Fruit fly (Drosophila melanogaster) S2 (cell line): ENCODE data around the gene mor.
A peak's percentile ranks its signal among the peaks of the same experiment; 100 is the strongest.

Source experiments
- CG8478 ChIP-seq: fragments of >200 bp; optimal IDR thresholded peaks from 2 replicates; lab custom pipeline; 2018
- CTCF ChIP-seq, 2 experiments: fragments of >200 bp; optimal IDR thresholded peaks; 2 replicates each; lab custom pipeline; 2018

Gene mor

DNA sequence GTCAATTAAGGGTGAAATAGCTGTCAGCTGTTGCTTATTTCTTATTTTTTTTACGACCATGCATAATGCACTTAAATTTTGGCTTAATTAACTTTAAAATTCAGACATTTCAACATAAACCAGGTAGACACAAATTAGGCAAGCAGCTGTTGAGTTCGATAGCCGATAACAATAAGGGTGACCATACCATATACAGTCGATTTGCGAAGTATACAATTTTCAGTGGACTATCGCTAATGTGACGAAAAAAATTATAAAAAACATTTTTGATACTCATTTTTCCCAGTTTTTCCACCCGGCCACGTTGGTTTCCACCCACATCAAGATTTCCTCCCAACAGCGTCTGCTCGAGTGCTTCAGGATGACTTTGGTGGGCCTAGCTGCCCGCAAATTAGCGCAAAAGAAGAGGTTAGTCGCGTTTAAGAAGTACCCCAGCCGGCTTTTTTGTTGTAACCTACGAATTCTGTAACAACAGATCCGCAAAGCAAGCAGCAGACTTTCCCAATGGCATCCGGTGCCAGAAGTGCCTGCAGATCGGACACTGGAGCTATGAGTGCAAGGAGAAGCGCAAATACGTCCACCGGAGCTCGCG is 8.9 kb downstream of the mor start, which contains the start of the genes CG4287 and CG5516:
CG4287 (minus strand) TSS at position 178 of the 592 bp plus-strand sequence.
CG5516 (plus strand) TSS at position 195 of the 592 bp plus-strand sequence.
- TF ChIP-seq CTCF (optimal IDR thresholded peaks at IDR 0.05; lab: Kevin White, UChicago) (no peak), CG8478 (no peak)

DNA sequence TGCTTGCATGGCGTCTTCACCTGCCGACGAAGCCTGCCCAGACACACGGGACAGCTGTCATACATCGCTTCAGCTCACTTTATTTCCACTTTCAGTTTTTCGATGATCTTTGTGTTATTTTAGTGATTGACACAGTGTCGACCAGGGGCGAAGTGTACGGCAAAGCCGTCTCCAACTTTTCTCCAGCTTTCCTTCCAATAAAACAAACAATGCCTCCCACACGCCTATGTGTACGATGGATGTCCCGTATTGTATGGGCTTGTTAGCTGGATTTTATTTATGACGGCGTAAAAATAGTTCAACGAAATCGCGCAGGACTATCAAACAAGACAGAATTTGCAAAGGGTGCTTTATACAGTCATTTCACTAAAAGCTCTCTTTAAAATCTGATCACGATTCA is 21.9 kb downstream of the mor start, which contains the start of the genes CG31088 and CG46383:
CG31088 (minus strand) TSS at position 101 of the 400 bp plus-strand sequence.
CG46383 (minus strand) TSS at position 101 of the 400 bp plus-strand sequence.
- TF ChIP-seq CG8478 (no peak), CTCF (optimal IDR thresholded peaks at IDR 0.05; lab: Kevin White, UChicago) (no peak)

DNA sequence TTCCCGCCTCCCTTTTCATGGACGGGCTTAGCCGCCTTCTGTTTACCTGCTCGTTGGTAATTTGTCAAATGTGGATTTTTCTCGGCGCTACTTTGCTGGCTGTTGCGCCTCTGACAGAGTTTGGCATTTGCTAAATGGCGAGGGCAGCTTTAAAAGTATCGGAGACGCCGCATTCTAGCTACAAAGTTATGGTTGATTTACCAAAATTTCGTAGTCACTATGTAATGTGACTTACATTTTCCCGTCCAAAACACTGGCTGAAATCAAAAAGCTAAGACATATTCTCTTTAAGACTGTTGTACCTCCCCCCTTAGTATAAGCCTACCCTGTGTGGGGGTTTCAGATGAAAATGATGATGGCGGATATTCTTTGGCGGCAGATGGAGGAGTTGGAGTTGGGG is 25.1 kb downstream of the mor start:
- no peak for TF ChIP-seq CTCF (optimal IDR thresholded peaks at IDR 0.05; lab: Kevin White, UChicago)
- no peak for TF ChIP-seq CG8478

DNA sequence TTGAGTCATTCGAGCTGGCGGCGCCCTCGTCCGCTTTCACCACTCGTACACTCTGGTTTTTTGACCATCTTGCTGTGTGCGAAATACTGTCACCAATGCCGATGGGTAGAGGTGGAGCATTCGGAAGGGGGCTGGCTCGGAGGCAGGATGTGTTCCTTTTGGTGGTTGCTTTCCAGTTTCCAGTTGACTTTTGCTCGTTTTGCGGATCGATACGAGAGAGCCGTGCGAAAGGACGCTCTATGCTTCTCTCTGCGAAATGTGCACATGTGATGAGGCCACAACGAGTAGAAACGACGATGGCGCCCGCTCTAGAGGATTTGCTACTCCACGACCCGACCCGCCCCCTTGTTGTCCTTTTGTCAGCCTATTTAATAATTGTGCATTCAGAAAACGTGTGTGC is 35.0 kb downstream of the mor start:
- TF ChIP-seq CTCF (optimal IDR thresholded peaks at IDR 0.05; lab: Kevin White, UChicago), result no peak
- no peak for TF ChIP-seq CG8478

DNA sequence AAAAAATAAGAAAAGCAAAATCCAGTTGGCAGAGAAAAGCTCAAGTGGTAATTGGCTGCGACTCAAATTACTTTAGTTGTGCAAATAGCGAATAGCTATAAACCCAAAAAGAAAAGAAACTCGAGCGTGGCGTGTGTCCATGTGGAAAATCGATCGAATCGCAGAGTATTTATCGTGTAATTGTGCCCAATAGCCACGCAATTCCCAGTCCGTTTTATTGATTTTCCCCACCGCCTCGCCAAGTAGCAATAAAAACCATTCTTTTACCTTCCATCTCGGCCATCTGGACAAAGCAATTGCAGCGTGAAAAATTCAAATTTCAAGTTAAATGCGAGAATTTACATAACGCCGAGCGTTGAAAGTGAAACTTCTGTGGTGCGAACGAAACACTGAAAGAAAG is 37.2 kb downstream of the mor start:
- no peak for TF ChIP-seq CG8478
- no peak for TF ChIP-seq CTCF (optimal IDR thresholded peaks at IDR 0.05; lab: Kevin White, UChicago)

DNA sequence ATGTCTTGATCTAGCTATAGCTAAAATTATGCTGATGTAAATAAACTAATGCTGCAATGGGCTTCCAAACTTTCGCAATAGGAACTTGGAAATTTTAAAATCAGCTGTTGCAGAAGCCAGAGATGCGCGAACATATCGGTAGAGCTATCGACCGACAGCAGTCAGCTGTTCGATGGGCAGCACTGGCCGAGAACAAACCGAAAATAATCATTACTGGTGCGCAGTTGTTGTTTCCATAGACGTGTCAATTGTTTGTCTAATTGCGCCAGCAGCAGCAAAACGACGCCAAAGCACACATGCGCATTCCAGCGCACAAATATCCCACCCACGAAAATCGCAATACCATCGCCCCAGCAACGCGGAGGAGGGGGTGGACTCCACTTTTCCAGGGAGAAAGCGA is 37.8 kb downstream of the mor start, which contains the start of gene Sap47:
Sap47 (plus strand) TSS at position 149 of the 400 bp plus-strand sequence.
- TF ChIP-seq CG8478, result no peak
- peak in 1 of 2 experiments; percentile 38 for TF ChIP-seq CTCF (optimal IDR thresholded peaks at IDR 0.05; lab: Kevin White, UChicago)

DNA sequence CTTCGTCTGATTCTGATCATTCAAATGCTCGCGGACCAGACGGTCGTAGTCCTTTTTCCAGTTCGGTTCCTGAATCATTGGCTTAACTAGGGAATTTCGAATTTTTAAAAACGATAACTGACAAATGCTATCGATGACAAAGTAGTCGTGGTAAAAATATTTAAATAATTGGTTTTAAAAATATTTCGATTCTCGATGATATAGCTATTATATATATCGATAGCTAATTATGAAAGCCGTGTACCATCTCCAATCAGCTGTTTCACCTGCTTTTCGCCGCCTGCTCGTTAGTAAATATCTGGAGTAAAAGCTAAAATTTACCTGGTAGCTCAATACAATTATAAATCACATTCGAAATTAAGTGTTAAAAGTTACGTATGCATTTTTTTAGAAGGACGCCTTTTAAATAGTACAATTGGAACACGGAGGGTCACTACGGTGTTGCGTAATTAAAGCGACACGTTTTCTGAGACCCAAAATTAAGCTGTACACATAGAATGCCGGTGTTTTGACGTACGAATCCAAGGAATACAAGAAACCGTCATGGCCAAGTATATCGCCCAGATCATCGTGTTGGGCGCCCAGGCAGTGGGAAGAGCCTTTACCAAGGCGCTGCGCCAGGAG is 39.0 kb downstream of the mor start, which contains the start of the genes CG5478 and blp:
CG5478 (minus strand) TSS at position 126 of the 624 bp plus-strand sequence.
blp (plus strand) TSS at position 239 of the 624 bp plus-strand sequence.
- TF ChIP-seq CG8478 (no peak), CTCF (optimal IDR thresholded peaks at IDR 0.05; lab: Kevin White, UChicago) (no peak)

DNA sequence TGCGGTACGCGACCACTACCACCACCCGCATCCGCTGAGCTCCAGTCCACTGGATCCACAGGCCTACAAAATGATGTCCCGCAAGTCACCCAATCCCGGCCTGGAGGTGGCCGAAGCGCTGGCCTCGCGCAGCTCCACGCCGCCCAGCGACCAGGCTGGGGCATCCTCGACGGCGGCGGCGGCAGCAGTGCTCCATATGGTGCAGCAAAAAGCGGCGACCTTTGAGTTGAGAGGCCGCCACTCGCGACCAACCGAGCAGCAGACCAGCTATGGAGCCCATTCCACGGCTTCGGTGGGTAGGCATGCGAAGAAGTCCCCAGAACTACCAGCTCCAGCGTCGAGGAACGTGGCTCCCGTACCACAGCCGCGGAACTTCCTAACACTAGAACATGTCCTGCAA is 42.7 kb downstream of the mor start:
- TF ChIP-seq CTCF (optimal IDR thresholded peaks at IDR 0.05; lab: Kevin White, UChicago) (no peak), CG8478 (no peak)

DNA sequence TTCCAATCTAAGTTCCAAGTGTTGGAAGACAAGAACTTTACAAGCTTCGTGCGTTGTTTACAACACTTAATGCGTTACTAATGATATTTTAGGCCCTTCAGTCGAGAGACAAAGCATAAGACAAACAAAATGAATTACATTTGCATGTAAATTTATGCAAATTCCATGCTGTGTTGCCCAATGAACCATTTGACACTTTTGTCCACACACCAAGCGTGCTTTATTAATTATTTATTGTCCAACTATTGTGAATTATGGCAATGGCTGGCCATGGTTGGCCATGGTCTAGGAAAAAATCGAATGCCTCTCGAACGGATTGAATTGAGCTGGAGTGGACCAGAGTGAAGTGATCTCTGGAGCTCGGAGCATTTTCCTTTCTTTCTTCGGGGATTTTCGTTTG is 44.6 kb downstream of the mor start:
- TF ChIP-seq CTCF (optimal IDR thresholded peaks at IDR 0.05; lab: Kevin White, UChicago), result no peak
- no peak for TF ChIP-seq CG8478

DNA sequence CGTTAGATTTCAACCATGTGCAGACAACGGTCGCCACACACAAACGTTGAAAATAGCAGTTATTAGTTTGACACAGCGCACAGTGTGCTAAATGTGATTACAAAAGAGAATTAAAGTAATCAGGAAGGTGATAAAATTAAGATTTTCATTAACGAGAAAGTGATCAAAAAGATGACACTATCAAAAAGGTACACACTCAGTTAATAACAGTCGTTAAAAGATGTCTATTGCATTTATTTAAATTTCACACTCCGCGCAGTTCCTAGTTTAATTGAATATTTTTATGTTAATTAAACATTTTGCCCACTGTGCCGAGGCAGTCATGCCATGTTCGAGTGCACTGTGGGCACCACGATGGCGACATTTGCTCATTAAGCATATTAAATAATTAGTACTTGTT is 45.5 kb downstream of the mor start:
- TF ChIP-seq CTCF (optimal IDR thresholded peaks at IDR 0.05; lab: Kevin White, UChicago), result no peak
- no peak for TF ChIP-seq CG8478

DNA sequence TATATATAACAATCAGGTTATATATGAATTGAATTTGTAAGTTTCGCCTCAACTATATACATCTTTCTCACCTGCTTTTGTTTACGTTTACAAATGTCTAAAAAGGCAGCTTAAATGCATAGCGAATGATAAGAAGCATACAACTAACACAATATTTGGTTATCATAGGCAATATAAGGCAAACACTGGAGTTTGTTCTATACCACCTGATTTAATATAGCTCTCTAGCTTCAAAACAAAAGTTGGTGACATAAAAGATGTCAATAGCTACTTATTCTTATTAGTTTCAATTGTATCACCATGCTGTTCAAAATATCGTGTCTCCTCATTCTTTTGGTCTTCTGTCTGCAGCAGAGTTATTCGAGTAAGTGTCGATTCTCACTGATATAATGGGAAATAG is 46.8 kb downstream of the mor start:
- TF ChIP-seq CTCF (optimal IDR thresholded peaks at IDR 0.05; lab: Kevin White, UChicago) (no peak), CG8478 (no peak)

DNA sequence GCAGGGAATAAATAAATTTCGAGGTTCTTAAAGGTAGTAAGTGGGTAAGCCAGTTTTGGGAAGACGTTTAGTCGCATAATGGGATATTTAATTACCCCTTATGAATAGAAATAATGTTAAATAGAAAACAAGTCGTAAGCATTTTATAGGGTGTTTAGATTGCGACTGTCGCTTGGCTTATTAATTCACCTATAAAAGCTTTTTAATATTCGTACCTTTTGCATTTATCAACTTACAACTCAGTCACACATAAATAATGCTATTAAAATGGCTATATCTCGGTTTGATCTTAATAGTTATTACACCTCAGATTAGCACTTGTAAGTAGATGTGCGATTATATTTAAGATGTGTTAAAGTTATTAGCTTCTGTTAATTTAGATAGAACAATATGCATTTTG is 47.4 kb downstream of the mor start, which contains the start of gene CG34276:
CG34276 (plus strand) TSS at position 301 of the 400 bp plus-strand sequence.
- TF ChIP-seq CG8478 (no peak), CTCF (optimal IDR thresholded peaks at IDR 0.05; lab: Kevin White, UChicago) (no peak)

DNA sequence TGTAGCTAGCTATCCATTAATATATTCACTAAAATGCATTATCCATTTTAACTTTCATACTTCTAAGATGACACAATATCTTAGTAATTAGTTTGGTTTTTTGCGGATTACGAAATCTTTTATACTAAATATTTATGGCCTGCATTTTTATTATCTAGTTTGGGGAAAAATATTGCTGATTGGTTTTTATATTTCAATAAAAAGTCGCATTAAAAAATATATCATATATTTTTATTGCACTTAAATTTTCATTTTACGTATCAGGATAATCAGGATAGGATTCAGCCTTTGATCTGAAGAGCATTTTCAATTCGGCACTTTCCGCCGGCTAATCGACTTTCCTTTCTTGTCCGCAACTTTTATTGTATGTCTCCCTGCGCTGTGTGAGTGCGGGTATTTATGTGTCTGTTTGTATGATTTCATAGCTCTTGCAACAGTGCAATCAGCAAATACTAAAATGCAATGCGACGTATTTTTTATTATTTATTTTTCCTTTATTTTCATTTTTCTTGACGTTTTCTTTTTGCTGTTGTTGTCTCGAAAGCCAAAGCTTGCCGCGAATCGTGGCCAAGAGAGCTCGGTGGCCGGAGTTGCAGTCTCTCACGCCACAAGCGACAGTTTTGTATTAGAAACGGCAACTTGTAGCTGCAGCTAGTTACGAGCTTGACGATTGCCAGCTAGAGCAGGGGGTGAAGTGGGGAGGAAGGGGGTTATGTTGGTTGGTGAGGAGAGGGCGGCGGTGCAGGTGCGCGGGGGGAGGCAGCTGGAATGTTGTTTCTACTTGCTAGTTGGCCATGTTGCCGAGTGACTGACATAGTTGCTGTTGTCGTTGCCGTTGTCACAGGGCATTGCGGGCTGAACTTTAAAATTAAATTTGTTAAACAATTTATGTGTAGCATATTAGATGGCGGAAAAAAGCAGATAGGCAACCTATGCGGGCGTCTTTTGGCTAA is 49.8 kb downstream of the mor start:
- no peak for TF ChIP-seq CG8478
- TF ChIP-seq CTCF (optimal IDR thresholded peaks at IDR 0.05; lab: Kevin White, UChicago), result no peak

DNA sequence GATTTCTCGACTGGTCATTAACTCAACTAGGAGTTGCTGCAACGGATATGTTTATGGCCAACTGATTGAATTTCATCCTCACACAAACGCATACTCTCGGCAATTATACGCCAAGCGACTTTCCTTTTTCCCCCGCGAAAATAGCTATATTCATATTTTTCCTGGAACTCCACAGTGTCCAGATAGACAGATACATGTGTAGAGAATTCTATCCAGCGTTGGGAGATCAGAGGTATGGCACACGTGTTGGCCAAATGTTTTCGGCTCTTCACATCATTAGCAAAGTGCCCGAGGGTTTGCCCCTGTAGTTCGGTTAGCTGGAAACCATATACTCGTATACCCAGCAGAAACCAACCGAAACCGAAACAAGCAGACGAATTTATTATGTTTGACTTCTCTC is 51.0 kb downstream of the mor start:
- TF ChIP-seq CTCF (optimal IDR thresholded peaks at IDR 0.05; lab: Kevin White, UChicago), result no peak
- TF ChIP-seq CG8478, result no peak

DNA sequence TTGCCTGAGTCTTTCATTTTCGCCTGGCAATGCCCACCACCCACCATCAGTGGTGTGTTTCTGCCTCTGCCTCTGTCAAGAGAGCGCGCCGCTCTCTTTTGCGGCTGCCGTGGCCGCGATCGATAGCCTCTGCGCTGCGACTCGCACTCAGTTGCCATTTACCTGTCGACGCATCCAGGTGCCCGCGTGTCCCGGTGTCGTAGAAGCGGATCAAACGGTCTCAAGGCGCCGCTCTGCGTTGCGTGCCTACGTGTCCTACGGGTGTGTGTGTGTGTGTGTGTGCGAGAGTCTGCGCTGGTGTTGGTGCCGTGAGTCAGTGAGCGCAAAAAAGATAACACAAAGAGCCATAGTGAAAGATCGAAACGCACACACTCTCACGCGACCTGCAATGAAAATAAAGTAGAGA is 52.0 kb downstream of the mor start, which contains the start of gene Fbxl7:
Fbxl7 (plus strand) TSS at position 148 of the 406 bp plus-strand sequence.
- TF ChIP-seq CTCF (optimal IDR thresholded peaks at IDR 0.05; lab: Kevin White, UChicago), result no peak
- TF ChIP-seq CG8478, result no peak
